Fruit fly (Drosophila melanogaster) whole organism, embryonic: ENCODE measurements around the gene Sirup.

Experiments used
- Abd-B ChIP-seq: fragments of 200-800 bp; sonication (Bioruptor generic); optimal IDR thresholded peaks from 2 replicates; lab custom pipeline; 2018; ENCODE audit warnings: missing biosample characterization, mild to moderate bottlenecking, missing genetic modification characterization, moderate library complexity
- Aef1 ChIP-seq: fragments of 200-800 bp; sonication (Bioruptor generic); IDR thresholded peaks from 3 replicates; pipeline ENCODE4 v1.3.6; 2022; ENCODE audit warnings: missing biosample characterization, missing genetic modification characterization
- Atf-2 ChIP-seq: fragments of 200-800 bp; sonication (Bioruptor generic); optimal IDR thresholded peaks from 2 replicates; lab custom pipeline; 2016; ENCODE audit warnings: missing biosample characterization, missing genetic modification characterization
- CG10267 ChIP-seq: fragments of 200-800 bp; sonication (Bioruptor generic); optimal IDR thresholded peaks from 2 replicates; lab custom pipeline; 2018; ENCODE audit warnings: missing biosample characterization, mild to moderate bottlenecking, missing genetic modification characterization, moderate library complexity
- CG10431 ChIP-seq: fragments of 200-800 bp; sonication (Bioruptor generic); optimal IDR thresholded peaks from 3 replicates; lab custom pipeline; 2018; ENCODE audit warnings: missing biosample characterization, mild to moderate bottlenecking, missing genetic modification characterization
- CG10979 ChIP-seq: fragments of 200-800 bp; sonication (Bioruptor generic); optimal IDR thresholded peaks from 2 replicates; lab custom pipeline; 2018; ENCODE audit warnings: missing biosample characterization, mild to moderate bottlenecking, missing genetic modification characterization, moderate library complexity
- CG11504 ChIP-seq: fragments of 200-800 bp; sonication (Bioruptor generic); optimal IDR thresholded peaks from 3 replicates; lab custom pipeline; 2019; ENCODE audit warnings: missing biosample characterization, mild to moderate bottlenecking, missing genetic modification characterization, moderate library complexity
- CG13894 ChIP-seq: fragments of 200-800 bp; sonication (Bioruptor generic); optimal IDR thresholded peaks from 3 replicates; lab custom pipeline; 2018; ENCODE audit warnings: missing biosample characterization, mild to moderate bottlenecking, missing genetic modification characterization, moderate library complexity
- CG14965 ChIP-seq: fragments of 200-800 bp; sonication (Bioruptor generic); optimal IDR thresholded peaks from 2 replicates; lab custom pipeline; 2016; ENCODE audit warnings: missing biosample characterization, missing genetic modification characterization, borderline replicate concordance
- CG17912 ChIP-seq: fragments of 200-800 bp; sonication (Bioruptor generic); optimal IDR thresholded peaks from 2 replicates; lab custom pipeline; 2018; ENCODE audit warnings: missing biosample characterization, mild to moderate bottlenecking, missing genetic modification characterization
- CG18599 ChIP-seq: fragments of 200-800 bp; sonication (Bioruptor generic); optimal IDR thresholded peaks from 3 replicates; lab custom pipeline; 2017; ENCODE audit warnings: missing biosample characterization, missing genetic modification characterization, mild to moderate bottlenecking, moderate library complexity, missing genetic modification reagents
- CG2202 ChIP-seq: fragments of 200-800 bp; sonication (Bioruptor generic); optimal IDR thresholded peaks from 2 replicates; lab custom pipeline; 2018; ENCODE audit warnings: missing biosample characterization, mild to moderate bottlenecking, missing genetic modification characterization
- CG30431 ChIP-seq: fragments of 200-800 bp; sonication (Bioruptor generic); optimal IDR thresholded peaks from 2 replicates; lab custom pipeline; 2017; ENCODE audit warnings: missing biosample characterization, missing genetic modification characterization
- CG32767 ChIP-seq: fragments of 200-800 bp; sonication (Bioruptor generic); IDR thresholded peaks from 2 replicates; pipeline ENCODE4 v1.3.6; 2022; ENCODE audit warnings: missing biosample characterization, missing genetic modification characterization
- CG34422 ChIP-seq: fragments of 200-800 bp; sonication (Bioruptor generic); IDR thresholded peaks from 3 replicates; pipeline ENCODE4 v1.3.6; 2022; ENCODE audit warnings: missing biosample characterization, missing genetic modification characterization
- CG3847 ChIP-seq: fragments of 200-800 bp; sonication (Bioruptor generic); IDR thresholded peaks from 2 replicates; pipeline ENCODE4 v1.3.6; 2022; ENCODE audit warnings: missing biosample characterization, missing genetic modification characterization
- CG4328 ChIP-seq: fragments of 200-800 bp; sonication (Bioruptor generic); optimal IDR thresholded peaks from 3 replicates; lab custom pipeline; 2017; ENCODE audit warnings: missing biosample characterization, missing genetic modification reagents, missing genetic modification characterization
- CG9437 ChIP-seq: fragments of 200-800 bp; sonication (Bioruptor generic); optimal IDR thresholded peaks from 2 replicates; lab custom pipeline; 2018; ENCODE audit warnings: missing biosample characterization, mild to moderate bottlenecking, missing genetic modification characterization
- Dad ChIP-seq: fragments of 200-800 bp; sonication (Bioruptor generic); optimal IDR thresholded peaks from 3 replicates; lab custom pipeline; 2016; ENCODE audit warnings: missing biosample characterization, missing genetic modification characterization
- Dip2 ChIP-seq: fragments of 200-800 bp; sonication (Bioruptor generic); IDR thresholded peaks from 2 replicates; pipeline ENCODE4 v1.3.6; 2022; ENCODE audit warnings: missing biosample characterization, missing genetic modification characterization
- E2f2 ChIP-seq: fragments of 200-800 bp; sonication (Bioruptor generic); IDR thresholded peaks from 2 replicates; pipeline ENCODE4 v1.3.6; 2022; ENCODE audit warnings: missing biosample characterization, missing genetic modification characterization
- Elba2 ChIP-seq: fragments of 200-800 bp; sonication (Bioruptor generic); optimal IDR thresholded peaks from 3 replicates; lab custom pipeline; 2016; ENCODE audit warnings: missing biosample characterization, missing genetic modification characterization
- Hr39 ChIP-seq: fragments of >200 bp; optimal IDR thresholded peaks from 2 replicates; lab custom pipeline; 2017
- Neu2 ChIP-seq: fragments of 200-800 bp; sonication (Bioruptor generic); optimal IDR thresholded peaks from 3 replicates; lab custom pipeline; 2016; ENCODE audit warnings: missing biosample characterization, missing genetic modification characterization, borderline replicate concordance
- TFAM ChIP-seq: fragments of 200-800 bp; sonication (Bioruptor generic); optimal IDR thresholded peaks from 2 replicates; lab custom pipeline; 2017; ENCODE audit warnings: missing biosample characterization, missing genetic modification characterization, inconsistent platforms
- Trl ChIP-seq, 3 experiments: fragments of >200 bp in 2 of 3; fragments of 200-800 bp in 1 of 3; sonication (Bioruptor generic) in 1 of 3; optimal IDR thresholded peaks; 2 replicates in 1 of 3; 3 replicates in 2 of 3; lab custom pipeline; 2016 to 2017; ENCODE audit warnings: missing biosample characterization in 1 of 3, missing genetic modification characterization in 1 of 3
- Usf ChIP-seq: fragments of 200-800 bp; sonication (Bioruptor generic); optimal IDR thresholded peaks from 2 replicates; lab custom pipeline; 2017; ENCODE audit warnings: missing genotype, missing biosample characterization, missing genetic modification characterization
- ab ChIP-seq: fragments of 200-800 bp; sonication (Bioruptor generic); optimal IDR thresholded peaks from 2 replicates; lab custom pipeline; 2016; ENCODE audit warnings: missing biosample characterization, missing genetic modification characterization
- chn ChIP-seq: fragments of 200-800 bp; sonication (Bioruptor generic); optimal IDR thresholded peaks from 2 replicates; lab custom pipeline; 2016; ENCODE audit warnings: missing biosample characterization, missing genetic modification characterization
- eve ChIP-seq, 2 experiments: fragments of >200 bp; optimal IDR thresholded peaks; 2 replicates each; lab custom pipeline; 2017; ENCODE audit warnings: missing biosample characterization in 2 of 2, missing genetic modification characterization in 2 of 2
- ewg ChIP-seq: fragments of 200-800 bp; sonication (Bioruptor generic); optimal IDR thresholded peaks from 3 replicates; lab custom pipeline; 2017; ENCODE audit warnings: mild to moderate bottlenecking, missing biosample characterization, missing genetic modification reagents, missing genetic modification characterization
- fd64A ChIP-seq: fragments of 200-800 bp; sonication (Bioruptor generic); optimal IDR thresholded peaks from 3 replicates; lab custom pipeline; 2018; ENCODE audit warnings: missing biosample characterization, mild to moderate bottlenecking, missing genetic modification characterization
- ftz-f1 ChIP-seq: fragments of 200-800 bp; sonication (Bioruptor generic); optimal IDR thresholded peaks from 2 replicates; lab custom pipeline; 2016; ENCODE audit warnings: missing biosample characterization, missing genetic modification characterization
- gsb-n ChIP-seq: fragments of 200-800 bp; sonication (Bioruptor generic); optimal IDR thresholded peaks from 3 replicates; lab custom pipeline; 2018; ENCODE audit warnings: missing biosample characterization, mild to moderate bottlenecking, missing genetic modification characterization
- hb ChIP-seq: fragments of 200-800 bp; sonication (Bioruptor generic); IDR thresholded peaks from 3 replicates; pipeline ENCODE4 v1.3.6; 2022; ENCODE audit warnings: missing biosample characterization, missing genetic modification characterization; ENCODE audit not compliant: partially characterized antibody
- hth ChIP-seq: fragments of >200 bp; optimal IDR thresholded peaks from 2 replicates; lab custom pipeline; 2017; ENCODE audit warnings: inconsistent platforms
- jing ChIP-seq: fragments of 200-800 bp; sonication (Bioruptor generic); optimal IDR thresholded peaks from 2 replicates; lab custom pipeline; 2018; ENCODE audit warnings: missing biosample characterization, mild to moderate bottlenecking, missing genetic modification characterization
- knrl ChIP-seq: fragments of 200-800 bp; sonication (Bioruptor generic); IDR thresholded peaks from 3 replicates; pipeline ENCODE4 v1.3.6; 2022; ENCODE audit warnings: missing biosample characterization, missing genetic modification characterization; ENCODE audit not compliant: partially characterized antibody
- lov ChIP-seq, 2 experiments: fragments of 200-800 bp in 1 of 2; fragments of >200 bp in 1 of 2; sonication (Bioruptor generic) in 1 of 2; IDR thresholded peaks in 1 of 2; optimal IDR thresholded peaks in 1 of 2; 2 replicates in 1 of 2; 3 replicates in 1 of 2; pipeline versions ENCODE4 v1.3.6 to Lab custom; 2017 to 2022; ENCODE audit warnings: missing biosample characterization in 1 of 2, missing genetic modification characterization in 1 of 2
- oc ChIP-seq: fragments of 200-800 bp; sonication (Bioruptor generic); optimal IDR thresholded peaks from 2 replicates; lab custom pipeline; 2018; ENCODE audit warnings: missing biosample characterization, mild to moderate bottlenecking, missing genetic modification characterization, moderate library complexity
- sc ChIP-seq, 3 experiments: fragments of >200 bp in 2 of 3; fragments of 200-800 bp in 1 of 3; sonication (Bioruptor generic) in 1 of 3; optimal IDR thresholded peaks; 2 replicates in 2 of 3; 3 replicates in 1 of 3; lab custom pipeline; 2017; ENCODE audit warnings: mild to moderate bottlenecking in 1 of 3, missing biosample characterization in 1 of 3, missing genetic modification characterization in 1 of 3, missing genetic modification reagents in 1 of 3
- sna ChIP-seq: fragments of 200-800 bp; sonication (Bioruptor generic); IDR thresholded peaks from 2 replicates; pipeline ENCODE4 v1.3.6; 2022; ENCODE audit warnings: missing biosample characterization, missing genetic modification characterization; ENCODE audit not compliant: partially characterized antibody
- sr ChIP-seq: fragments of 200-800 bp; sonication (Bioruptor generic); IDR thresholded peaks from 3 replicates; pipeline ENCODE4 v1.3.6; 2022; ENCODE audit warnings: missing biosample characterization, missing genetic modification characterization
- ssp ChIP-seq: fragments of 200-800 bp; sonication (Bioruptor generic); IDR thresholded peaks from 2 replicates; pipeline ENCODE4 v1.3.6; 2022; ENCODE audit warnings: missing biosample characterization, missing genetic modification characterization
- tap ChIP-seq: fragments of 200-800 bp; optimal IDR thresholded peaks from 3 replicates; lab custom pipeline; 2019; ENCODE audit warnings: missing biosample characterization, mild to moderate bottlenecking, missing genetic modification characterization, moderate library complexity
- vnd ChIP-seq: fragments of 200-800 bp; sonication (Bioruptor generic); IDR thresholded peaks from 3 replicates; pipeline ENCODE4 v1.3.6; 2022; ENCODE audit warnings: missing biosample characterization, missing genetic modification characterization; ENCODE audit not compliant: partially characterized antibody
- wdn ChIP-seq: fragments of 200-800 bp; sonication (Bioruptor generic); IDR thresholded peaks from 2 replicates; pipeline ENCODE4 v1.3.6; 2022; ENCODE audit warnings: missing biosample characterization, missing genetic modification characterization
- wor ChIP-seq: fragments of 200-800 bp; sonication (Bioruptor generic); IDR thresholded peaks from 2 replicates; pipeline ENCODE4 v1.3.6; 2022; ENCODE audit warnings: missing biosample characterization, missing genetic modification characterization

Sirup gene

dm6 chr2L:7957068-7957868 lies 41.4 kb upstream of the Sirup start (continued):
- no peak for TF ChIP-seq ssp
- TF ChIP-seq chn: no peak
- TF ChIP-seq CG32767 (GFP tag; lab: Robert Waterston, UW): peak; percentile 64; the same call in 1 of the 2 replicates
- TF ChIP-seq sr (GFP tag; lab: Robert Waterston, UW): no peak
- no peak for TF ChIP-seq Dad
- TF ChIP-seq ftz-f1 (GFP tag; lab: Kevin White, UChicago): no peak
- TF ChIP-seq E2f2: peak; percentile 53
- TF ChIP-seq Trl (optimal IDR thresholded peaks at IDR 0.05; lab: Kevin White, UChicago): no peak
- TF ChIP-seq Trl (GFP tag; optimal IDR thresholded peaks at IDR 0.05; lab: Kevin White, UChicago): no peak
- TF ChIP-seq CG10979: peak; percentile 56
- TF ChIP-seq Aef1 (GFP tag; lab: Robert Waterston, UW): peak; percentile 61; the same call in 1 of the 3 replicates
- TF ChIP-seq sc (optimal IDR thresholded peaks at IDR 0.05; lab: Kevin White, UChicago): no peak
- TF ChIP-seq sc (GFP tag; optimal IDR thresholded peaks at IDR 0.05; lab: Kevin White, UChicago): no peak
- TF ChIP-seq sna (GFP tag; lab: Robert Waterston, UW): no peak
- peak; percentile 71 for TF ChIP-seq wor (GFP tag; lab: Robert Waterston, UW)
- peak; percentile 46 for TF ChIP-seq Abd-B
- no peak for TF ChIP-seq hth (lab: Kevin White, UChicago)
- TF ChIP-seq TFAM (GFP tag; lab: Kevin White, UChicago): no peak
- TF ChIP-seq CG4328 (GFP tag; lab: Kevin White, UChicago): no peak
- TF ChIP-seq eve (GFP tag; optimal IDR thresholded peaks at IDR 0.05; lab: Kevin White, UChicago): peak in 1 of 2 experiments; percentile 83
- no peak for TF ChIP-seq fd64A
- no peak for TF ChIP-seq tap (tag; lab: Kevin White, UChicago)
- TF ChIP-seq knrl (GFP tag; lab: Robert Waterston, UW): no peak
- TF ChIP-seq hb (GFP tag; lab: Robert Waterston, UW): no peak
- peak; percentile 62 for TF ChIP-seq ewg (GFP tag; lab: Kevin White, UChicago)
- TF ChIP-seq Hr39: no peak
- no peak for TF ChIP-seq CG2202 (tag; lab: Kevin White, UChicago)
- TF ChIP-seq CG34422: no peak
- no peak for TF ChIP-seq lov (optimal IDR thresholded peaks at IDR 0.05; lab: Kevin White, UChicago)
- TF ChIP-seq lov (GFP tag; IDR thresholded peaks at IDR 0.05; lab: Robert Waterston, UW): no peak
- no peak for TF ChIP-seq Atf-2 (GFP tag; lab: Kevin White, UChicago)
- TF ChIP-seq CG13894 (tag; lab: Kevin White, UChicago): no peak
- TF ChIP-seq CG18599: peak; percentile 36
- no peak for TF ChIP-seq Dip2 (GFP tag; lab: Robert Waterston, UW)
- no peak for TF ChIP-seq CG14965 (GFP tag; lab: Kevin White, UChicago)
- no peak for TF ChIP-seq CG3847 (GFP tag; lab: Robert Waterston, UW)
- TF ChIP-seq Usf: no peak
- peak; percentile 5 for TF ChIP-seq oc (tag; lab: Kevin White, UChicago)
- no peak for TF ChIP-seq CG10431 (GFP tag; lab: Kevin White, UChicago)
- TF ChIP-seq CG30431 (GFP tag; lab: Kevin White, UChicago): peak; percentile 55
- peak; percentile 48 for TF ChIP-seq CG10267
- no peak for TF ChIP-seq jing (GFP tag; lab: Kevin White, UChicago)
- no peak for TF ChIP-seq ab (GFP tag; lab: Kevin White, UChicago)
- TF ChIP-seq CG9437: peak; percentile 66
- TF ChIP-seq vnd (GFP tag; lab: Robert Waterston, UW): no peak
- TF ChIP-seq wdn (GFP tag; lab: Robert Waterston, UW): 0 out of 2 replicates have a peak, but pooled peaks have one; percentile 18
- no peak for TF ChIP-seq Neu2 (GFP tag; lab: Kevin White, UChicago)
- TF ChIP-seq CG17912: no peak
- TF ChIP-seq Elba2: no peak
- peak; percentile 21 for TF ChIP-seq gsb-n (tag; lab: Kevin White, UChicago)
- peak; percentile 88 for TF ChIP-seq CG11504 (tag; lab: Kevin White, UChicago)
